Worm (Caenorhabditis elegans) whole organism, L2 larva: ENCODE data around the gene ntr-2.

Source experiments
- ama-1 ChIP-seq: fragments of 150-350 bp; optimal IDR thresholded peaks from 2 replicates; lab custom pipeline; 2018; ENCODE audit warnings: inconsistent platforms
- ceh-16 ChIP-seq: fragments of 150-350 bp; optimal IDR thresholded peaks from 2 replicates; lab custom pipeline; 2014; ENCODE audit warnings: missing biosample characterization, missing genetic modification characterization
- ceh-82 ChIP-seq: fragments of 150-350 bp; optimal IDR thresholded peaks from 2 replicates; lab custom pipeline; 2014; ENCODE audit warnings: missing biosample characterization, missing genetic modification characterization
- mab-5 ChIP-seq: fragments of 150-350 bp; optimal IDR thresholded peaks from 2 replicates; lab custom pipeline; 2014; ENCODE audit warnings: missing biosample characterization, missing genetic modification characterization

DNA sequence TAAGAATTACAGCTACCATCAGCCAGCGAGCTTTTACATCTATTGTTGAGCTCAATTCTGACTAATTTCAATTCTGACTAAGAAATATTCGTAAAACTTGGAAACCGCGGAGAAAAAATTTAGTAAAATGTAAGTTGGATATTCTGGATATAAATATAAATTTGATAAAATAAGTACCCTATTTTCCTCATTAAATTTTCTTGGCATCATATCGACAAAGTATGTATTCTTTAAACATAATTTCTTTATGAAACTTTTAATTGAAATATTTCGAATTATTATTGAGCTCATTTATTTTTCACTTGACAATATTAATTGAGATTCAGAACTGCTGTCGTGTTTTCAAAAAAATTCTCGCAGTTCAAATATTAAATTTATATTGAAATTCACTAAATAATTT is 758 bp upstream of the ntr-2 start:
- no peak for TF ChIP-seq ama-1 (lab: Kevin White, UChicago)
- no peak for TF ChIP-seq mab-5 (tag; lab: Kevin White, UChicago)
- TF ChIP-seq ceh-82, result no peak
- TF ChIP-seq ceh-16 (tag; lab: Kevin White, UChicago), result no peak
